Worm (Caenorhabditis elegans) whole organism, L2 larva: Measurements from ENCODE around the gene C53B7.6.
"Not testable (repeated sequence)": the region's sequence is repeated elsewhere in the genome, so short reads cannot be mapped to it uniquely, and the experiment has no call there.

ENCODE experiments used
- F13H6.1 ChIP-seq: sonication (generic microtip); optimal IDR thresholded peaks from 2 replicates; lab custom pipeline; 2016; ENCODE audit warnings: missing genetic modification characterization, missing compliant biosample characterization
- R02D3.7 ChIP-seq: fragments of 150-350 bp; optimal IDR thresholded peaks from 2 replicates; lab custom pipeline; 2014; ENCODE audit warnings: missing biosample characterization, missing genetic modification characterization
- Y55F3AM.14 ChIP-seq: fragments of 200-800 bp; sonication (Bioruptor generic); optimal IDR thresholded peaks from 2 replicates; lab custom pipeline; 2018; ENCODE audit warnings: mild to moderate bottlenecking, missing genetic modification characterization, missing compliant biosample characterization
- ZK546.5 ChIP-seq: sonication (generic microtip); optimal IDR thresholded peaks from 2 replicates; lab custom pipeline; 2017; ENCODE audit warnings: missing biosample characterization, missing genetic modification characterization
- alr-1 ChIP-seq: fragments of 150-350 bp; optimal IDR thresholded peaks from 2 replicates; lab custom pipeline; 2014; ENCODE audit warnings: missing biosample characterization, missing genetic modification characterization
- aly-2 ChIP-seq: fragments of 150-350 bp; optimal IDR thresholded peaks from 2 replicates; lab custom pipeline; 2014; ENCODE audit warnings: missing biosample characterization, missing genetic modification characterization
- ama-1 ChIP-seq: fragments of 150-350 bp; optimal IDR thresholded peaks from 2 replicates; lab custom pipeline; 2018; ENCODE audit warnings: inconsistent platforms
- ceh-16 ChIP-seq: fragments of 150-350 bp; optimal IDR thresholded peaks from 2 replicates; lab custom pipeline; 2014; ENCODE audit warnings: missing biosample characterization, missing genetic modification characterization
- ceh-82 ChIP-seq: fragments of 150-350 bp; optimal IDR thresholded peaks from 2 replicates; lab custom pipeline; 2014; ENCODE audit warnings: missing biosample characterization, missing genetic modification characterization
- fos-1 ChIP-seq: fragments of 150-350 bp; optimal IDR thresholded peaks from 2 replicates; lab custom pipeline; 2014; ENCODE audit warnings: missing biosample characterization, missing genetic modification characterization
- gmeb-1 ChIP-seq: fragments of 150-350 bp; optimal IDR thresholded peaks from 2 replicates; lab custom pipeline; 2014; ENCODE audit warnings: missing biosample characterization, missing genetic modification characterization
- lin-39 ChIP-seq: fragments of 150-350 bp; optimal IDR thresholded peaks from 2 replicates; lab custom pipeline; 2014; ENCODE audit warnings: missing biosample characterization, missing genetic modification reagents, missing genetic modification characterization
- lsy-2 ChIP-seq, 2 experiments: fragments of 150-350 bp in 1 of 2; sonication (generic microtip) in 1 of 2; optimal IDR thresholded peaks; 2 replicates each; lab custom pipeline; 2014 to 2017; ENCODE audit warnings: missing biosample characterization in 2 of 2, missing genetic modification characterization in 2 of 2
- mab-5 ChIP-seq: fragments of 150-350 bp; optimal IDR thresholded peaks from 2 replicates; lab custom pipeline; 2014; ENCODE audit warnings: missing biosample characterization, missing genetic modification characterization
- mdl-1 ChIP-seq, 2 experiments: fragments of 150-350 bp in 1 of 2; sonication (generic microtip) in 1 of 2; optimal IDR thresholded peaks; 2 replicates each; lab custom pipeline; 2017; ENCODE audit warnings: missing biosample characterization in 2 of 2, missing genetic modification characterization in 2 of 2
- nhr-10 ChIP-seq: sonication (generic microtip); optimal IDR thresholded peaks from 2 replicates; lab custom pipeline; 2017; ENCODE audit warnings: missing biosample characterization, missing genetic modification characterization
- nhr-11 ChIP-seq: fragments of 150-350 bp; optimal IDR thresholded peaks from 2 replicates; lab custom pipeline; 2014; ENCODE audit warnings: missing biosample characterization, missing genetic modification characterization
- nhr-12 ChIP-seq: fragments of 150-350 bp; optimal IDR thresholded peaks from 2 replicates; lab custom pipeline; 2014; ENCODE audit warnings: missing biosample characterization, missing genetic modification characterization
- nhr-129 ChIP-seq: fragments of 150-350 bp; optimal IDR thresholded peaks from 2 replicates; lab custom pipeline; 2014; ENCODE audit warnings: missing biosample characterization, missing genetic modification characterization
- nhr-21 ChIP-seq: fragments of 150-350 bp; optimal IDR thresholded peaks from 2 replicates; lab custom pipeline; 2014; ENCODE audit warnings: missing biosample characterization, missing genetic modification characterization
- nhr-77 ChIP-seq: fragments of 150-350 bp; optimal IDR thresholded peaks from 2 replicates; lab custom pipeline; 2014; ENCODE audit warnings: missing biosample characterization, missing genetic modification characterization
- peb-1 ChIP-seq: fragments of 150-350 bp; optimal IDR thresholded peaks from 2 replicates; lab custom pipeline; 2014; ENCODE audit warnings: missing biosample characterization, missing genetic modification characterization
- sem-4 ChIP-seq: fragments of 150-350 bp; optimal IDR thresholded peaks from 2 replicates; lab custom pipeline; 2014; ENCODE audit warnings: missing biosample characterization, missing genetic modification reagents, missing genetic modification characterization
- sma-9 ChIP-seq, 2 experiments: fragments of 150-350 bp in 1 of 2; sonication (generic microtip) in 1 of 2; optimal IDR thresholded peaks; 2 replicates each; lab custom pipeline; 2014 to 2016; ENCODE audit warnings: missing genetic modification characterization in 2 of 2, mild to moderate bottlenecking in 1 of 2, missing biosample characterization in 1 of 2, missing compliant biosample characterization in 1 of 2, missing genetic modification reagents in 1 of 2, moderate library complexity in 1 of 2
- snpc-4 ChIP-seq: fragments of 150-350 bp; optimal IDR thresholded peaks from 2 replicates; lab custom pipeline; 2014; ENCODE audit warnings: missing biosample characterization, missing genetic modification characterization
- unc-39 ChIP-seq: fragments of 150-350 bp; optimal IDR thresholded peaks from 2 replicates; lab custom pipeline; 2014; ENCODE audit warnings: missing biosample characterization, missing genetic modification characterization
- zag-1 ChIP-seq: fragments of 150-350 bp; optimal IDR thresholded peaks from 2 replicates; lab custom pipeline; 2014; ENCODE audit warnings: missing biosample characterization, missing genetic modification characterization
- ztf-1 ChIP-seq: fragments of 200-800 bp; sonication (Bioruptor generic); conservative IDR thresholded peaks from 2 replicates; pipeline ENCODE4 v1.3.6; 2022; ENCODE audit warnings: missing genetic modification characterization, missing compliant biosample characterization
- ztf-4 ChIP-seq: fragments of 150-350 bp; optimal IDR thresholded peaks from 2 replicates; lab custom pipeline; 2014; ENCODE audit warnings: missing biosample characterization, missing genetic modification characterization

The C53B7.6 gene

DNA sequence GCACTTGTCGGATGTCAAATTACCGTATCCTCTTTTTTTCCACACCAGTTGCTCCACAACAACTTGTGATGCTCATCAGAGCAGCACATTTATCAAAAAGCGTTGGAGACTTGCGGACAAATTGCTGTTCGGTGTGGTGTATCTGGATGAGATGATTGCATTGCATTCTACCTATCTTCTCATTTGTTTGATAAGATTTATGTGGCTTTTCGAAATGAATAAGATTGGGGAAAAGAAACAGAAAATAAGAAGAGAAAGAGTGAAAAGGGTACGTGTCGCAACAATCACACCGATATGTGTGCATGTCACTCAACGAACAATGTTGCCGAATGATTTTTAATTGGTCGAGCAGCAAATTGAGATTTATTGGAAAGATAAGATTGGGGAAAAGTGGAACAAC is 25.5 kb upstream of the C53B7.6 start:
- TF ChIP-seq mab-5 (peak; percentile 55), R02D3.7 (no peak), mdl-1 (tag; optimal IDR thresholded peaks at IDR 0.05; lab: Kevin White, UChicago) (no peak), lsy-2 (tag; optimal IDR thresholded peaks at IDR 0.05; lab: Kevin White, UChicago) (peak in 1 of 2 experiments; percentile 68), nhr-77 (tag; lab: Kevin White, UChicago) (no peak), F13H6.1 (peak; percentile 39), sem-4 (peak; percentile 36), nhr-129 (tag; lab: Kevin White, UChicago) (peak; percentile 17), lin-39 (tag; lab: Kevin White, UChicago) (peak; percentile 6)

ce11 chrX:6893074-6893473 is 24.5 kb upstream of the C53B7.6 start:
- TF ChIP-seq ama-1 (no peak), F13H6.1 (peak; percentile 14), Y55F3AM.14 (GFP tag; lab: Kevin White, UChicago) (no peak), ztf-4 (tag; lab: Kevin White, UChicago) (no peak)

DNA sequence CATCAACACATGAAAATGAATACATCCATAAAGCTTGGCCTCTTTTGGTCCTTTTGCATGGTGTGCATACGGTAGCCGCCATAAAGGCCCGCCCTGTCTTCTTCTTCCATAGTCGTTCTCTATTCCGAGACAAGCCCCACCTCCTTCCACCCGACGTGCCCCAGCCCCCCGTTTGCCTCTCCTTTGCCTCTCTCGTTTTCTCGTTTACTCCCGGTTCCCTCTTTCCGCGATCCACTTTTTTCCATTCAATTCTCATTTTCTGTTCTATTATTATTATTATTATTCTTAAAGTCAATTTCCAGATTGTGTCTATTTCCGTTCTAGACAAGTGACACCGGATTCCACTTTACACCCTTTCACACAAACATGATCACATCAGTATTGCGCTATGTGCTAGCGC is 20.8 kb upstream of the C53B7.6 start, which contains the start of gene unc-6:
TSS of gene unc-6 (plus strand) at position 301 of the 400 bp plus-strand sequence.
- TF ChIP-seq aly-2: no peak
- TF ChIP-seq nhr-11 (tag; lab: Kevin White, UChicago): no peak
- TF ChIP-seq F13H6.1: no peak
- no peak for TF ChIP-seq ztf-1 (GFP tag; lab: Robert Waterston, UW)
- TF ChIP-seq zag-1 (tag; lab: Kevin White, UChicago): no peak
- TF ChIP-seq lsy-2 (tag; optimal IDR thresholded peaks at IDR 0.05; lab: Kevin White, UChicago): no peak
- no peak for TF ChIP-seq Y55F3AM.14 (GFP tag; lab: Kevin White, UChicago)
- no peak for TF ChIP-seq ceh-16
- TF ChIP-seq mab-5: no peak
- TF ChIP-seq nhr-12 (tag; lab: Kevin White, UChicago): no peak
- TF ChIP-seq alr-1 (tag; lab: Kevin White, UChicago): no peak
- TF ChIP-seq gmeb-1 (tag; lab: Kevin White, UChicago): no peak
- TF ChIP-seq ZK546.5: no peak
- no peak for TF ChIP-seq nhr-21 (tag; lab: Kevin White, UChicago)
- no peak for TF ChIP-seq nhr-77 (tag; lab: Kevin White, UChicago)
- TF ChIP-seq snpc-4 (tag; lab: Kevin White, UChicago): no peak
- TF ChIP-seq peb-1 (tag; lab: Kevin White, UChicago): no peak
- no peak for TF ChIP-seq ztf-4 (tag; lab: Kevin White, UChicago)

ce11 chrX:6888208-6888607 is 19.6 kb upstream of the C53B7.6 start:
- no peak for TF ChIP-seq aly-2
- no peak for TF ChIP-seq nhr-10
- TF ChIP-seq ama-1: no peak
- TF ChIP-seq nhr-129 (tag; lab: Kevin White, UChicago): no peak
- TF ChIP-seq sma-9 (GFP tag; optimal IDR thresholded peaks at IDR 0.05; lab: Kevin White, UChicago): no peak
- TF ChIP-seq sma-9 (tag; optimal IDR thresholded peaks at IDR 0.05; lab: Kevin White, UChicago): no peak
- TF ChIP-seq ceh-82 (tag; lab: Kevin White, UChicago): no peak

DNA sequence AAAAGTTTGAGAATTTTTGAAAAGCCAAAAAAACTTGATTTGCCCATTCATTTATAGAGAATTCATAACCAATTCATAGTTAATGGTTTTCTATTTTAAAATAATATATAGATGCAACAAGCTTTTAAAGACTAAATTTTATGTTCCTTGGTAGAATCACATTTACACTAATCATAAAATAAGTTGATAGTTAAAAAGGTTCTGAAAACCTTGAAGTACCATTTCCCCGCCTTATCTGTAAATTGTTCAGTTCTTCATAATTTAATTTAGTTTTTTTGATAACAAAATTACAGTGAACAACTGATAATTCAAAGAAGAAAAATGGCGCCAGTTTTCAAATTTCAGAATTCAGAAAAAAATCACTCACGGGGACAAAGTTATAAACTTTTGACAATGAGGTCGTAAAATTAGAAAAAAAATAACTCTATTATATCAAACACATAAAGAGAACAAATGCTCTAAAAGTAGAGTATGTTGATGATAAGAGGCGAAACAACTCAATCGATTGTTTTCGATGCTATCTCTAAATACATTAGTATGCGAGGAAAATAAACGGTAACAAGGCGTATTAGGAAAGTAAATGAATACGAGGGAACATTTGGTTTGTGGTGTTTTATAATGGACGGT is 16.8 kb upstream of the C53B7.6 start, which contains the start of gene F41C6.7:
TSS of gene F41C6.7 (minus strand) at position 51 of the 627 bp plus-strand sequence.
- TF ChIP-seq nhr-12 (tag; lab: Kevin White, UChicago): no peak
- TF ChIP-seq fos-1 (tag; lab: Kevin White, UChicago): peak; percentile 23
- TF ChIP-seq, all 48 proteins: peak for 1

ce11 chrX:6884439-6884838 is 15.9 kb upstream of the C53B7.6 start:
- TF ChIP-seq mdl-1 (tag; optimal IDR thresholded peaks at IDR 0.05; lab: Kevin White, UChicago) (no peak), ZK546.5 (no peak)

DNA sequence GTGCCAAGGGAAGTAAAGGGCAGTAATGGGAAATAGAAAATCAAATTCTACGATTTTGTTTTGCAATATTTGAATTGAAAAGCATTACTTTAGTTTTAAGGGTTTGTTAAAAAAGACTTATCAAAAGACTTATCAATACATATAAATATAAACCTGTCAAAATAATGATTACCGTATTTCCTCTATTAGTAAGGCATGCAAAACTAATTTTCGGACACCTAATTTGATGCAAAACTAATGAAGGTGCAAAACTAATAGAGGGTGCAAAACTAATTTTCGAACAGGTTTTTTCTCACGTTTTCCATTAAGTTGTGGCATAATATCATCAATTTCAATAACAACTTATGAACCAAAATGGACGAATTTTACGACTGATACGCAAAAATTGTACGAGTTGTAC is 13.2 kb upstream of the C53B7.6 start, which contains the start of gene F41C6.6:
TSS of gene F41C6.6 (minus strand) at position 101 of the 400 bp plus-strand sequence.
- TF ChIP-seq Y55F3AM.14 (GFP tag; lab: Kevin White, UChicago); ceh-16; unc-39 (tag; lab: Kevin White, UChicago): not testable (repeated sequence)
